Worm (Caenorhabditis elegans) whole organism, L1 larva: ENCODE results near the gene C07A4.2.

Experiments
- F16B12.6 ChIP-seq: fragments of 150-350 bp; optimal IDR thresholded peaks from 2 replicates; lab custom pipeline; 2014; ENCODE audit warnings: missing biosample characterization, missing genetic modification characterization
- ces-1 ChIP-seq: fragments of 150-350 bp; optimal IDR thresholded peaks from 2 replicates; lab custom pipeline; 2014; ENCODE audit warnings: missing biosample characterization, missing genetic modification reagents, missing genetic modification characterization
- dsc-1 ChIP-seq: sonication (generic microtip); optimal IDR thresholded peaks from 2 replicates; lab custom pipeline; 2016; ENCODE audit warnings: mild to moderate bottlenecking, missing genetic modification characterization, missing compliant biosample characterization
- fkh-10 ChIP-seq: sonication (generic microtip); optimal IDR thresholded peaks from 2 replicates; lab custom pipeline; 2017; ENCODE audit warnings: missing biosample characterization, missing genetic modification reagents, missing genetic modification characterization
- lin-14 ChIP-seq: fragments of 200-800 bp; sonication (Bioruptor generic); optimal IDR thresholded peaks from 2 replicates; lab custom pipeline; 2018; ENCODE audit warnings: mild to moderate bottlenecking, missing genetic modification characterization, moderate library complexity, missing compliant biosample characterization
- lin-15B ChIP-seq: fragments of 150-350 bp; sonication (generic microtip); optimal IDR thresholded peaks from 3 replicates; lab custom pipeline; 2014; ENCODE audit warnings: missing biosample characterization, missing genetic modification characterization
- nhr-28 ChIP-seq: fragments of 150-350 bp; optimal IDR thresholded peaks from 2 replicates; lab custom pipeline; 2014; ENCODE audit warnings: missing biosample characterization, missing genetic modification characterization
- nhr-77 ChIP-seq: fragments of 150-350 bp; optimal IDR thresholded peaks from 2 replicates; lab custom pipeline; 2014; ENCODE audit warnings: missing biosample characterization, missing genetic modification characterization
- pqm-1 ChIP-seq: sonication (generic microtip); optimal IDR thresholded peaks from 3 replicates; lab custom pipeline; 2017; ENCODE audit warnings: missing biosample characterization, missing genetic modification characterization
- snpc-4 ChIP-seq: fragments of 150-350 bp; optimal IDR thresholded peaks from 2 replicates; lab custom pipeline; 2014; ENCODE audit warnings: missing biosample characterization, missing genetic modification characterization
- unc-62 ChIP-seq: fragments of 150-350 bp; optimal IDR thresholded peaks from 2 replicates; lab custom pipeline; 2014; ENCODE audit warnings: missing biosample characterization, missing genetic modification reagents, missing genetic modification characterization
- zag-1 ChIP-seq: fragments of 150-350 bp; optimal IDR thresholded peaks from 2 replicates; lab custom pipeline; 2014; ENCODE audit warnings: missing biosample characterization, missing genetic modification characterization
- zip-4 ChIP-seq: fragments of 200-800 bp; sonication (Bioruptor generic); optimal IDR thresholded peaks from 2 replicates; lab custom pipeline; 2018; ENCODE audit warnings: mild to moderate bottlenecking, missing genetic modification characterization, moderate library complexity, missing compliant biosample characterization

DNA sequence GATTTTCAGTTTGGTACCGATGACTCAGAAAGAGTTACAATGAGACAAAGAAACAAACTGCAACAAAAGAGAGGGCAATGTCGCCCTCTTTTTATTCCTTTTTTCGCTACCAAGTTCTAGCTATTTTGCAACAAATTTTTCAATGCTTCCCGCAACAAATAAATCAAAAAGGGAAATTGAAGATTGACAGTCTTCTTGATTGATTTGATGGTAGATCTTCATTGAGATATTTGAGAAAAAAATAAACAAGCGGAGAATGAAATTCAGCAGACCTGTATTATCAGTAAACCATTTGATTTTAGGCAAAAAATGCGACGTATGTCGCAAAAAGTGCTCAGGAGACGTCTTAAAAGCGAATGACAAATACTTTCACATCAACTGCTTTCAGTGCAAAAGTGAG lies 24.8 kb upstream of the C07A4.2 start:
- TF ChIP-seq snpc-4 (tag; lab: Kevin White, UChicago) (no peak), nhr-77 (no peak), fkh-10 (GFP tag; lab: Kevin White, UChicago) (no peak), unc-62 (GFP tag; lab: Kevin White, UChicago) (peak; percentile 35), lin-15B (no peak), nhr-28 (no peak), ces-1 (GFP tag; lab: Kevin White, UChicago) (no peak), dsc-1 (tag; lab: Kevin White, UChicago) (no peak), zag-1 (tag; lab: Kevin White, UChicago) (no peak), zip-4 (no peak), pqm-1 (tag; lab: Kevin White, UChicago) (no peak), lin-14 (no peak), F16B12.6 (tag; lab: Kevin White, UChicago) (no peak)
